Worm (Caenorhabditis elegans): ENCODE measurements around the gene tmed-1.

tmed-1 gene

ce11 chrIV:12056603-12057002 lies 21.4 kb downstream of the tmed-1 start, which contains the start of gene K08E4.2:
K08E4.2 (minus strand) TSS chrIV:12056656.
- TF ChIP-seq B0310.2 (tag; optimal IDR thresholded peaks at IDR 0.05) = no peak
- TF ChIP-seq tbx-37 (GFP tag; conservative IDR thresholded peaks at IDR 0.05) = no peak
- TF ChIP-seq F13C5.2 (tag; optimal IDR thresholded peaks at IDR 0.05) = no peak
- TF ChIP-seq flt-1 (GFP tag; IDR thresholded peaks at IDR 0.05) = no peak
- TF ChIP-seq hmg-4 (GFP tag; optimal IDR thresholded peaks at IDR 0.05) = no peak
- no peak for TF ChIP-seq hmbx-1 (tag; optimal IDR thresholded peaks at IDR 0.05)
- no peak for TF ChIP-seq hnd-1 (tag; optimal IDR thresholded peaks at IDR 0.05)
- TF ChIP-seq pes-1 (GFP tag; IDR thresholded peaks at IDR 0.05) = no peak
- TF ChIP-seq aly-1 (tag; optimal IDR thresholded peaks at IDR 0.05) = no peak
- TF ChIP-seq sea-1 (GFP tag; conservative IDR thresholded peaks at IDR 0.05) = no peak
- TF ChIP-seq tra-4 (tag; optimal IDR thresholded peaks at IDR 0.05) = no peak
- TF ChIP-seq scrt-1 (GFP tag; IDR thresholded peaks at IDR 0.05) = no peak
- no peak for TF ChIP-seq ceh-13 (GFP tag; optimal IDR thresholded peaks at IDR 0.05)
- TF ChIP-seq ceh-36 (tag; optimal IDR thresholded peaks at IDR 0.05) = no peak

- TF ChIP-seq hmbx-1 (tag; optimal IDR thresholded peaks at IDR 0.05) (no peak), tbx-11 (GFP tag; IDR thresholded peaks at IDR 0.05) (no peak), ama-1 (optimal IDR thresholded peaks at IDR 0.05) (no peak), flt-1 (GFP tag; IDR thresholded peaks at IDR 0.05) (no peak), ets-7 (tag; optimal IDR thresholded peaks at IDR 0.05) (no peak), aly-1 (tag; optimal IDR thresholded peaks at IDR 0.05) (no peak), tra-4 (tag; optimal IDR thresholded peaks at IDR 0.05) (no peak), scrt-1 (GFP tag; IDR thresholded peaks at IDR 0.05) (no peak), hnd-1 (tag; optimal IDR thresholded peaks at IDR 0.05) (no peak), pes-1 (GFP tag; IDR thresholded peaks at IDR 0.05) (no peak), F13C5.2 (tag; optimal IDR thresholded peaks at IDR 0.05) (no peak), ceh-36 (tag; optimal IDR thresholded peaks at IDR 0.05) (no peak), ceh-13 (GFP tag; optimal IDR thresholded peaks at IDR 0.05) (no peak), B0310.2 (tag; optimal IDR thresholded peaks at IDR 0.05) (no peak), sea-1 (GFP tag; conservative IDR thresholded peaks at IDR 0.05) (no peak), tbx-37 (GFP tag; conservative IDR thresholded peaks at IDR 0.05) (no peak), hmg-4 (GFP tag; optimal IDR thresholded peaks at IDR 0.05) (no peak)
These were observed 25.5 kb downstream of the tmed-1 start for ce11 chrIV:12052461-12052860.

ce11 chrIV:12051049-12051792 lies 26.7 kb downstream of the tmed-1 start, which contains the start of the genes bre-5 and spt-5:
bre-5 (minus strand) TSS chrIV:12051215.
spt-5 (plus strand) TSS chrIV:12051491.
- TF ChIP-seq aly-1 (tag; optimal IDR thresholded peaks at IDR 0.05) (no peak), flt-1 (GFP tag; IDR thresholded peaks at IDR 0.05) (no peak), F13C5.2 (tag; optimal IDR thresholded peaks at IDR 0.05) (no peak), ets-7 (tag; optimal IDR thresholded peaks at IDR 0.05) (no peak), scrt-1 (GFP tag; IDR thresholded peaks at IDR 0.05) (no peak), ama-1 (optimal IDR thresholded peaks at IDR 0.05) (no peak), tra-4 (tag; optimal IDR thresholded peaks at IDR 0.05) (no peak), hnd-1 (tag; optimal IDR thresholded peaks at IDR 0.05) (no peak), ceh-36 (tag; optimal IDR thresholded peaks at IDR 0.05) (no peak), sea-1 (GFP tag; conservative IDR thresholded peaks at IDR 0.05) (no peak), B0310.2 (tag; optimal IDR thresholded peaks at IDR 0.05) (no peak), pes-1 (GFP tag; IDR thresholded peaks at IDR 0.05) (no peak), ceh-13 (GFP tag; optimal IDR thresholded peaks at IDR 0.05) (no peak), tbx-11 (GFP tag; IDR thresholded peaks at IDR 0.05) (no peak)

- TF ChIP-seq pes-1 (GFP tag; IDR thresholded peaks at IDR 0.05) = no peak
- TF ChIP-seq ets-7 (tag; optimal IDR thresholded peaks at IDR 0.05) = no peak
- no peak for TF ChIP-seq scrt-1 (GFP tag; IDR thresholded peaks at IDR 0.05)
- no peak for TF ChIP-seq aly-1 (tag; optimal IDR thresholded peaks at IDR 0.05)
- TF ChIP-seq ceh-36 (tag; optimal IDR thresholded peaks at IDR 0.05) = no peak
These were observed 30.2 kb downstream of the tmed-1 start, which contains the start of gene T12G3.4 for ce11 chrIV:12047552-12048347. T12G3.4 (plus strand) TSS chrIV:12048256.

- TF ChIP-seq ama-1 (optimal IDR thresholded peaks at IDR 0.05) = no peak
- TF ChIP-seq scrt-1 (GFP tag; IDR thresholded peaks at IDR 0.05) = no peak
- no peak for TF ChIP-seq ceh-13 (GFP tag; optimal IDR thresholded peaks at IDR 0.05)
- TF ChIP-seq hmbx-1 (tag; optimal IDR thresholded peaks at IDR 0.05) = no peak
- TF ChIP-seq pes-1 (GFP tag; IDR thresholded peaks at IDR 0.05) = no peak
- TF ChIP-seq tbx-37 (GFP tag; conservative IDR thresholded peaks at IDR 0.05) = no peak
- TF ChIP-seq ceh-36 (tag; optimal IDR thresholded peaks at IDR 0.05) = no peak
- TF ChIP-seq hnd-1 (tag; optimal IDR thresholded peaks at IDR 0.05) = no peak
- no peak for TF ChIP-seq tra-4 (tag; optimal IDR thresholded peaks at IDR 0.05)
- TF ChIP-seq ets-7 (tag; optimal IDR thresholded peaks at IDR 0.05) = no peak
- TF ChIP-seq F13C5.2 (tag; optimal IDR thresholded peaks at IDR 0.05) = no peak
- TF ChIP-seq tbx-11 (GFP tag; IDR thresholded peaks at IDR 0.05) = no peak
- no peak for TF ChIP-seq hmg-4 (GFP tag; optimal IDR thresholded peaks at IDR 0.05)
These were observed 31.3 kb downstream of the tmed-1 start, which contains the start of gene T12G3.2 for ce11 chrIV:12046524-12047203. T12G3.2 (minus strand) TSS chrIV:12046967.
